Worm (Caenorhabditis elegans): ENCODE data around the gene clx-1.

DNA sequence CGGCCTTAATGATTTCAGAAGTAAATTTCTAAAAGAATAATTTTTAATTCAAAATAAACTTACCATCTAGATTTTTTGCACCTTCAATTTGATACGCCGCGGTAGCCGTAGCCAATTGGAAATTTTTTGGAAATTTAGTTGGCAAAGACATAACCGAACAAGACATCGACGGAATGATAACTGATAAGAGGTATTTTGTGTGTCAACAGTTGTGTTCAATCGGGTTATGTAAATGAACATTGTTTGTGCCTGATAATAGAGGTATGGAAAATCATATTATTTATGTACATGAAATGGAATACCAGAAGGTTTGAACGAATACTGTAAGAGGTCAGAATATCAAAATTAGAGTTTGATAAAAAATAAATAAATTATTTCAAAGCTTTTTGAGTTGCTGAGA, 13.4 kb downstream of the clx-1 start, which contains the start of gene klo-1:
- no peak for TF ChIP-seq ztf-11 (tag; optimal IDR thresholded peaks at IDR 0.05)
- TF ChIP-seq snpc-4 (tag; optimal IDR thresholded peaks at IDR 0.05): no peak
- no peak for TF ChIP-seq lin-13 (GFP tag; optimal IDR thresholded peaks at IDR 0.05)
- TF ChIP-seq pha-4 (GFP tag; IDR thresholded peaks at IDR 0.05): no peak
- no peak for TF ChIP-seq pha-4 (tag; optimal IDR thresholded peaks at IDR 0.05)
- TF ChIP-seq zfp-2 (tag; optimal IDR thresholded peaks at IDR 0.05): no peak
- peak; percentile 80 for TF ChIP-seq nhr-28 (tag; optimal IDR thresholded peaks at IDR 0.05)
- no peak for TF ChIP-seq ces-1 (GFP tag; optimal IDR thresholded peaks at IDR 0.05)

All from whole organism, L4 larva.